Worm (Caenorhabditis elegans) whole organism, L1 larva: ENCODE measurements around the gene C17C3.9.
"Not testable (repeated sequence)": the region's sequence is repeated elsewhere in the genome, so short reads cannot be mapped to it uniquely, and the experiment has no call there.

Source experiments
- C04F5.9 ChIP-seq: sonication (generic microtip); optimal IDR thresholded peaks from 2 replicates; lab custom pipeline; 2016; ENCODE audit warnings: missing genetic modification characterization, missing compliant biosample characterization
- Y116A8C.19 ChIP-seq: sonication (generic microtip); optimal IDR thresholded peaks from 2 replicates; lab custom pipeline; 2016; ENCODE audit warnings: missing compliant biosample characterization, missing genetic modification characterization, borderline replicate concordance
- aha-1 ChIP-seq: fragments of 150-350 bp; optimal IDR thresholded peaks from 2 replicates; lab custom pipeline; 2014; ENCODE audit warnings: missing biosample characterization, missing genetic modification characterization
- ama-1 ChIP-seq: fragments of 150-350 bp; optimal IDR thresholded peaks from 2 replicates; lab custom pipeline; 2014
- blmp-1 ChIP-seq: fragments of 150-350 bp; optimal IDR thresholded peaks from 2 replicates; lab custom pipeline; 2014; ENCODE audit warnings: missing biosample characterization, missing genetic modification characterization
- ceh-63 ChIP-seq: fragments of 200-800 bp; sonication (Bioruptor generic); optimal IDR thresholded peaks from 2 replicates; lab custom pipeline; 2018; ENCODE audit warnings: mild to moderate bottlenecking, missing genetic modification characterization, missing compliant biosample characterization
- ceh-82 ChIP-seq, 3 experiments: fragments of 150-350 bp in 1 of 3; sonication (generic microtip) in 2 of 3; optimal IDR thresholded peaks; 2 replicates each; lab custom pipeline; 2014 to 2017; ENCODE audit warnings: missing biosample characterization in 3 of 3, missing genetic modification characterization in 3 of 3
- ceh-90 ChIP-seq: sonication (generic microtip); optimal IDR thresholded peaks from 2 replicates; lab custom pipeline; 2016; ENCODE audit warnings: missing genetic modification characterization, missing compliant biosample characterization
- efl-1 ChIP-seq, 4 experiments: fragments of 150-350 bp; optimal IDR thresholded peaks in 3 of 4; peaks in 1 of 4; 1 replicate in 1 of 4; 2 replicates in 3 of 4; lab custom pipeline; 2014; ENCODE audit warnings: missing biosample characterization in 2 of 4, missing genetic modification characterization in 2 of 4, missing genetic modification reagents in 2 of 4
- efl-3 ChIP-seq: fragments of 200-800 bp; sonication (Bioruptor generic); optimal IDR thresholded peaks from 2 replicates; lab custom pipeline; 2018; ENCODE audit warnings: mild to moderate bottlenecking, missing genetic modification characterization, missing compliant biosample characterization
- egl-13 ChIP-seq: sonication (generic microtip); optimal IDR thresholded peaks from 2 replicates; lab custom pipeline; 2016; ENCODE audit warnings: missing genotype, missing genetic modification reagents, missing genetic modification characterization, missing compliant biosample characterization
- egl-27 ChIP-seq, 2 experiments: fragments of 150-350 bp in 1 of 2; sonication (generic microtip); optimal IDR thresholded peaks; 3 replicates each; lab custom pipeline; 2017 to 2018; ENCODE audit warnings: missing biosample characterization in 2 of 2, missing genetic modification characterization in 2 of 2, missing genetic modification reagents in 2 of 2
- fkh-10 ChIP-seq: sonication (generic microtip); optimal IDR thresholded peaks from 2 replicates; lab custom pipeline; 2017; ENCODE audit warnings: missing biosample characterization, missing genetic modification reagents, missing genetic modification characterization
- fkh-4 ChIP-seq: sonication (generic microtip); optimal IDR thresholded peaks from 2 replicates; lab custom pipeline; 2016; ENCODE audit warnings: missing compliant biosample characterization, missing genetic modification characterization, borderline replicate concordance
- fos-1 ChIP-seq: fragments of 150-350 bp; optimal IDR thresholded peaks from 2 replicates; lab custom pipeline; 2014; ENCODE audit warnings: missing biosample characterization, missing genetic modification characterization
- grh-1 ChIP-seq: fragments of 200-800 bp; sonication (Bioruptor generic); IDR thresholded peaks from 2 replicates; pipeline ENCODE4 v1.3.6; 2022; ENCODE audit warnings: missing genetic modification reagents, missing genetic modification characterization, missing compliant biosample characterization
- hpl-2 ChIP-seq: fragments of 150-350 bp; optimal IDR thresholded peaks from 2 replicates; lab custom pipeline; 2014; ENCODE audit warnings: missing biosample characterization, missing genetic modification reagents, missing genetic modification characterization
- irx-1 ChIP-seq: sonication (generic microtip); optimal IDR thresholded peaks from 2 replicates; lab custom pipeline; 2016; ENCODE audit warnings: missing genetic modification characterization, missing compliant biosample characterization
- isw-1 ChIP-seq: fragments of 200-800 bp; sonication (Bioruptor generic); IDR thresholded peaks from 2 replicates; pipeline ENCODE4 v1.3.6; 2022; ENCODE audit warnings: missing genetic modification characterization, missing compliant biosample characterization
- lin-13 ChIP-seq: fragments of 150-350 bp; optimal IDR thresholded peaks from 2 replicates; lab custom pipeline; 2014; ENCODE audit warnings: missing biosample characterization, missing genetic modification reagents, missing genetic modification characterization
- lin-14 ChIP-seq: fragments of 200-800 bp; sonication (Bioruptor generic); optimal IDR thresholded peaks from 2 replicates; lab custom pipeline; 2018; ENCODE audit warnings: mild to moderate bottlenecking, missing genetic modification characterization, moderate library complexity, missing compliant biosample characterization
- lin-35 ChIP-seq, 2 experiments: fragments of 150-350 bp; optimal IDR thresholded peaks; 2 replicates each; lab custom pipeline; 2014; ENCODE audit warnings: missing biosample characterization in 2 of 2, missing genetic modification characterization in 2 of 2, missing genetic modification reagents in 2 of 2
- mab-9 ChIP-seq: fragments of 200-800 bp; sonication (Bioruptor generic); IDR thresholded peaks from 2 replicates; pipeline ENCODE4 v1.3.6; 2022; ENCODE audit warnings: missing genetic modification reagents, missing genetic modification characterization, missing compliant biosample characterization
- mdl-1 ChIP-seq, 2 experiments: fragments of 150-350 bp; optimal IDR thresholded peaks; 2 replicates each; lab custom pipeline; 2014 to 2017; ENCODE audit warnings: missing biosample characterization in 2 of 2, missing genetic modification characterization in 2 of 2, inconsistent platforms in 1 of 2
- mef-2 ChIP-seq: fragments of 150-350 bp; optimal IDR thresholded peaks from 2 replicates; lab custom pipeline; 2014; ENCODE audit warnings: missing biosample characterization, missing genetic modification characterization
- nhr-11 ChIP-seq: fragments of 150-350 bp; optimal IDR thresholded peaks from 2 replicates; lab custom pipeline; 2014; ENCODE audit warnings: missing biosample characterization, missing genetic modification characterization
- nhr-12 ChIP-seq: sonication (generic microtip); optimal IDR thresholded peaks from 2 replicates; lab custom pipeline; 2017; ENCODE audit warnings: missing biosample characterization, missing genetic modification characterization
- nhr-237 ChIP-seq: fragments of 150-350 bp; optimal IDR thresholded peaks from 2 replicates; lab custom pipeline; 2014; ENCODE audit warnings: missing biosample characterization, missing genetic modification characterization
- nhr-47 ChIP-seq: sonication (generic microtip); optimal IDR thresholded peaks from 2 replicates; lab custom pipeline; 2016; ENCODE audit warnings: mild to moderate bottlenecking, missing genetic modification characterization, moderate library complexity, missing compliant biosample characterization
- nhr-71 ChIP-seq: sonication (generic microtip); optimal IDR thresholded peaks from 2 replicates; lab custom pipeline; 2016; ENCODE audit warnings: mild to moderate bottlenecking, missing genetic modification characterization, moderate library complexity, missing compliant biosample characterization
- nhr-77 ChIP-seq: fragments of 150-350 bp; optimal IDR thresholded peaks from 2 replicates; lab custom pipeline; 2014; ENCODE audit warnings: missing biosample characterization, missing genetic modification characterization
- nhr-85 ChIP-seq: sonication (generic microtip); peaks from one replicate; lab custom pipeline; 2016; ENCODE audit warnings: missing genetic modification characterization, inconsistent platforms, missing compliant biosample characterization
- nhr-90 ChIP-seq: sonication (generic microtip); optimal IDR thresholded peaks from 2 replicates; lab custom pipeline; 2016; ENCODE audit warnings: mild to moderate bottlenecking, missing genetic modification characterization, missing compliant biosample characterization; ENCODE audit not compliant: poor library complexity
- pag-3 ChIP-seq: sonication (generic microtip); optimal IDR thresholded peaks from 2 replicates; lab custom pipeline; 2017; ENCODE audit warnings: missing genetic modification characterization, mild to moderate bottlenecking, missing compliant biosample characterization, antibody characterized with exemption, borderline replicate concordance; ENCODE audit not compliant: insufficient read depth
- pax-3 ChIP-seq: fragments of 200-800 bp; sonication (Bioruptor generic); optimal IDR thresholded peaks from 2 replicates; lab custom pipeline; 2018; ENCODE audit warnings: mild to moderate bottlenecking, missing genetic modification characterization, moderate library complexity, missing compliant biosample characterization
- snpc-4 ChIP-seq: fragments of 150-350 bp; optimal IDR thresholded peaks from 2 replicates; lab custom pipeline; 2014; ENCODE audit warnings: missing biosample characterization, missing genetic modification characterization
- snu-23 ChIP-seq: sonication (generic microtip); optimal IDR thresholded peaks from 2 replicates; lab custom pipeline; 2016; ENCODE audit warnings: missing genetic modification characterization, missing compliant biosample characterization
- tlp-1 ChIP-seq: fragments of 150-350 bp; optimal IDR thresholded peaks from 2 replicates; lab custom pipeline; 2014; ENCODE audit warnings: missing biosample characterization, missing genetic modification characterization
- unc-62 ChIP-seq: fragments of 150-350 bp; optimal IDR thresholded peaks from 2 replicates; lab custom pipeline; 2014; ENCODE audit warnings: missing biosample characterization, missing genetic modification reagents, missing genetic modification characterization
- vab-15 ChIP-seq: sonication (generic microtip); optimal IDR thresholded peaks from 2 replicates; lab custom pipeline; 2017; ENCODE audit warnings: missing genotype, mild to moderate bottlenecking, missing genetic modification characterization, missing compliant biosample characterization
- ztf-11 ChIP-seq, 2 experiments: sonication (generic microtip); optimal IDR thresholded peaks; 2 replicates each; lab custom pipeline; 2016 to 2017; ENCODE audit warnings: missing genetic modification characterization in 2 of 2, missing biosample characterization in 1 of 2, missing compliant biosample characterization in 1 of 2
- ztf-4 ChIP-seq: fragments of 150-350 bp; optimal IDR thresholded peaks from 2 replicates; lab custom pipeline; 2014; ENCODE audit warnings: missing biosample characterization, missing genetic modification characterization

Gene C17C3.9

DNA sequence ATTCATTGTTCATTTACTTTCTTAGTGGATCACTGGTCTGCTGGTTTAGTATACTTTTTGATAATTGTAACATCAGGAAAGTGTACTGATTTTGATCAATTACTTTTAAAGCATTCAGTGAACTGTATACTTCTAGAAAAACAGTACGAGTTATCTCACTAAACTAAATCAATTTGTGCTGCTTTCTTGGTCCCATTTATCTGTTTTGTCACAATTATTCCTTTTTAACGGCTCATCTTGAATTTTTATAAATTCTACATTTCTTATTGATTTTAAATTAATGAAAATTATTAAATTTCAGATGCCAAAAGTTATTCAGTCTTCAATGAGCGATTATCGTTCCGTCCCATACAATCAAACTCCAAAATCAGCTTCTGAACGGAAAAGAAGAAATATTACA, 2.9 kb upstream of the C17C3.9 start, which contains the start of gene hlh-25:
Gene hlh-25, plus strand, starts transcription at position 301 of the 400 bp plus-strand sequence.
- not testable (repeated sequence) for TF ChIP-seq ceh-63 (GFP tag; lab: Kevin White, UChicago); nhr-77 (tag; lab: Kevin White, UChicago); isw-1 (GFP tag; lab: Robert Waterston, UW)

DNA sequence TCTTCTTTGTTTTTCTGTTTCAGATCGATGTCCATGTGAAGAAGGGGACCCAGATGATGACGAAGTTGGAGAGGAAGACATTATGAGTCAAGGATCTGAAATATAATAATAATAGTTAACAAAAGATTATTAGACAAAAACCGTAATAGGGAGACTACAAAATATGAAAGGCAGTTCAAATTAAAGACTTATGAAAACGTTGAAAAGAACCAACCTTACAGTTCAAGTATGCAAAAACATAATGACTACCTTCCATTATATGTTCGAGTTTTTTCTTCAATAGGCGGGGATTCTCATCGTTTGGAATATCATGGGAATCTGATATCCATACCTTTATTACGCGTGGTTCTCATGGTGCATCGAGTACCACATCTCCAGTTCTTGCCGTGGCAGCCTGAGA, 1.6 kb upstream of the C17C3.9 start, which contains the start of gene hlh-26:
Gene hlh-26, minus strand, starts transcription at position 101 of the 400 bp plus-strand sequence.
- no peak for TF ChIP-seq nhr-90
- TF ChIP-seq egl-13 = no peak
- no peak for TF ChIP-seq fkh-4
- TF ChIP-seq efl-3 (GFP tag; lab: Kevin White, UChicago) = no peak
- TF ChIP-seq efl-1 (optimal IDR thresholded peaks at IDR 0.05; lab: Kevin White, UChicago) = no peak
- no peak for TF ChIP-seq efl-1 (GFP tag; optimal IDR thresholded peaks at IDR 0.05 in 1 of 2; lab: Kevin White, UChicago)
- no peak for TF ChIP-seq nhr-77 (tag; lab: Kevin White, UChicago)
- no peak for TF ChIP-seq mab-9 (GFP tag; lab: Robert Waterston, UW)
- no peak for TF ChIP-seq pag-3 (tag; lab: Kevin White, UChicago)
- no peak for TF ChIP-seq unc-62 (GFP tag; lab: Kevin White, UChicago)
- TF ChIP-seq snpc-4 (tag; lab: Kevin White, UChicago) = no peak
- no peak for TF ChIP-seq ceh-90 (tag; lab: Kevin White, UChicago)
- no peak for TF ChIP-seq vab-15 (tag; lab: Kevin White, UChicago)
- TF ChIP-seq nhr-47 (tag; lab: Kevin White, UChicago) = no peak
- no peak for TF ChIP-seq lin-13 (GFP tag; lab: Kevin White, UChicago)
- TF ChIP-seq fkh-10 (GFP tag; lab: Kevin White, UChicago) = no peak
- no peak for TF ChIP-seq mef-2
- TF ChIP-seq egl-27 (tag; optimal IDR thresholded peaks at IDR 0.05; lab: Kevin White, UChicago) = no peak
- no peak for TF ChIP-seq nhr-85 (tag; lab: Kevin White, UChicago)

DNA sequence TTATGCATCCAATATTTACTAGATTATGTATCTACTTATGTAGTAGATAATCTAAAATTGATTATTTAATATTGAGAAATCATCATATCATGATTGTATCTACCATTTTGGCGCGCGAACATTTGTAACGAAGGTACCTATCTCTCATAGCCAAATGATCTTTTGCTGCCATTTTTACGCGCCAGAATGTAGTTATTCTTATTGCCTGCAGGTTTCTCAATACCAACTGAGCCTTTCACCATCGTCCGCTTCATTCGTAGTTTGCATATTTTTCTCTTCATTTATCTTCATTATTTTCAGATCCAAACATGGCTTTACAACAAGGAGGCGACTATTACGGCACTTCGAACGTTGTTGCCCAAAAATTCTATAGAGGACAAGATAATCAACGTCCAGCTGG, 4.2 kb downstream of the C17C3.9 start, which contains the start of gene ZK177.1:
Gene ZK177.1, plus strand, starts transcription at position 301 of the 400 bp plus-strand sequence.
- no peak for TF ChIP-seq pax-3 (tag; lab: Kevin White, UChicago)
- TF ChIP-seq efl-3 (GFP tag; lab: Kevin White, UChicago) = no peak
- TF ChIP-seq, all 84 proteins: peak for 0

DNA sequence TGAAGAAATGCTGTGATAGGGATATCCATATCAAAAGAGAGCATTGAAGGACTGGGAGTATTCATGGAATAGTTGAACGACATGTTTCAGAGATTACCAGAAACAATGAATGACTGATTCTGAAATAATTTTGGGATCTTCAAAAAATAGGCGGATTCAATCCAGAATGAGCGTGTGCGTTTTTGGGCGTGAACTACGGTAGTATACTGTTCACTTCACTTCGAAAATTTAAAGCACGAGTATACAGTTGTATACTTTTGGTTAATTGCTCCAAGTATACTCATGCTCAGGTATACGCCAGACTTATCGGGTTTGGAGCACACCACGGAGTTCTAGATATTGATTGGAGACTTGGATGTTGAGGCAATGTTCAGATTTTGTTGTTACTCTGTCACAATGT, 6.8 kb downstream of the C17C3.9 start, which contains the start of gene tbx-35:
Gene tbx-35, minus strand, starts transcription at position 101 of the 400 bp plus-strand sequence.
- no peak for TF ChIP-seq isw-1 (GFP tag; lab: Robert Waterston, UW)
- no peak for TF ChIP-seq Y116A8C.19 (tag; lab: Kevin White, UChicago)
- no peak for TF ChIP-seq nhr-47 (tag; lab: Kevin White, UChicago)
- TF ChIP-seq ama-1 = no peak
- no peak for TF ChIP-seq irx-1 (tag; lab: Kevin White, UChicago)
- no peak for TF ChIP-seq fos-1 (tag; lab: Kevin White, UChicago)
- TF ChIP-seq, all 84 proteins: peak for 0

DNA sequence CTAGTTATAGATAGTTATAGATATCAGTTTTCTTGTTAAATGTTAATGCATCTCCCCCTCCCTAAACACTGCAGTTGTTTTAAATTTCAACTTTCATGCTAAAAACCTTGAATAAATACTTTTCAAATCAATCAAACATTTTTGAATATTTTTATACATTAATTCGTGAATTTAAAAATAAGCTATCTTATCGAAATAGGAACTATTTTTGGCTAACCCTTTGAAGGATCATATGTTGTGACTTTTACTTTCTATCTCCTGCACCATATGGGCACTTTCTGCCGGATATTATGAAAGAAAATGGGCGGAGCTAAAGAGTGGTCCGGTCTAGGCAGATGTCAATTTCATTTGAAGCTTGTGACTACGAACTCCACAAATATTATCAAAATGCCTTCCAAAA, 9.4 kb downstream of the C17C3.9 start, which contains the start of gene ZK177.11:
Gene ZK177.11, plus strand, starts transcription at position 301 of the 400 bp plus-strand sequence.
- no peak for TF ChIP-seq nhr-237 (tag; lab: Kevin White, UChicago)
- TF ChIP-seq C04F5.9 (tag; lab: Kevin White, UChicago) = no peak
- no peak for TF ChIP-seq ceh-82 (tag; optimal IDR thresholded peaks at IDR 0.05; lab: Kevin White, UChicago)
- no peak for TF ChIP-seq tlp-1 (tag; lab: Kevin White, UChicago)
- TF ChIP-seq mdl-1 (tag; optimal IDR thresholded peaks at IDR 0.05; lab: Kevin White, UChicago) = no peak
- TF ChIP-seq pag-3 (tag; lab: Kevin White, UChicago) = no peak
- TF ChIP-seq lin-35 (GFP tag; optimal IDR thresholded peaks at IDR 0.05; lab: Kevin White, UChicago) = no peak
- TF ChIP-seq blmp-1 (tag; lab: Kevin White, UChicago) = no peak
- TF ChIP-seq efl-1 (optimal IDR thresholded peaks at IDR 0.05; lab: Kevin White, UChicago) = no peak
- no peak for TF ChIP-seq efl-1 (GFP tag; optimal IDR thresholded peaks at IDR 0.05 in 1 of 2; lab: Kevin White, UChicago)
- TF ChIP-seq nhr-71 = no peak
- no peak for TF ChIP-seq lin-14 (GFP tag; lab: Kevin White, UChicago)
- no peak for TF ChIP-seq grh-1 (GFP tag; lab: Robert Waterston, UW)
- TF ChIP-seq ztf-4 (tag; lab: Kevin White, UChicago) = no peak
- no peak for TF ChIP-seq hpl-2
- no peak for TF ChIP-seq ztf-11 (tag; optimal IDR thresholded peaks at IDR 0.05; lab: Kevin White, UChicago)
- TF ChIP-seq nhr-12 (tag; lab: Kevin White, UChicago) = no peak
- TF ChIP-seq nhr-77 (tag; lab: Kevin White, UChicago) = no peak
- no peak for TF ChIP-seq aha-1 (tag; lab: Kevin White, UChicago)
- no peak for TF ChIP-seq snu-23 (GFP tag; lab: Kevin White, UChicago)
- TF ChIP-seq nhr-11 = no peak
